Worm (Caenorhabditis elegans) whole organism, L4 larva: ENCODE measurements around the gene srw-86.
A peak's percentile ranks its signal among the peaks of the same experiment; 100 is the strongest.

Source experiments
- Y5F2A.4 ChIP-seq: fragments of 200-800 bp; sonication (Bioruptor generic); optimal IDR thresholded peaks from 2 replicates; lab custom pipeline; 2018; ENCODE audit warnings: mild to moderate bottlenecking, missing genetic modification characterization, missing compliant biosample characterization
- ZK546.5 ChIP-seq, 2 experiments: sonication (generic microtip); optimal IDR thresholded peaks; 2 replicates each; lab custom pipeline; 2017; ENCODE audit warnings: missing biosample characterization in 2 of 2, missing genetic modification characterization in 2 of 2
- attf-4 ChIP-seq: sonication (generic microtip); optimal IDR thresholded peaks from 3 replicates; lab custom pipeline; 2017; ENCODE audit warnings: missing biosample characterization, missing genetic modification characterization
- ces-1 ChIP-seq: fragments of 150-350 bp; sonication (generic microtip); optimal IDR thresholded peaks from 4 replicates; lab custom pipeline; 2014; ENCODE audit warnings: missing biosample characterization, missing genetic modification reagents, missing genetic modification characterization
- daf-12 ChIP-seq: fragments of 150-350 bp; optimal IDR thresholded peaks from 2 replicates; lab custom pipeline; 2014; ENCODE audit warnings: missing biosample characterization, missing genetic modification reagents, missing genetic modification characterization
- egl-27 ChIP-seq: sonication (generic microtip); optimal IDR thresholded peaks from 3 replicates; lab custom pipeline; 2017; ENCODE audit warnings: missing biosample characterization, missing genetic modification reagents, missing genetic modification characterization
- gei-8 ChIP-seq: fragments of 200-800 bp; sonication (Bioruptor generic); optimal IDR thresholded peaks from 2 replicates; lab custom pipeline; 2018; ENCODE audit warnings: mild to moderate bottlenecking, missing genetic modification characterization, missing compliant biosample characterization
- lin-13 ChIP-seq: fragments of 150-350 bp; optimal IDR thresholded peaks from 2 replicates; lab custom pipeline; 2014; ENCODE audit warnings: missing biosample characterization, missing genetic modification reagents, missing genetic modification characterization
- lin-38 ChIP-seq: fragments of 200-800 bp; sonication (Bioruptor generic); IDR thresholded peaks from 2 replicates; pipeline ENCODE4 v1.3.6; 2022; ENCODE audit warnings: missing genetic modification reagents, missing genetic modification characterization, missing compliant biosample characterization
- lsy-2 ChIP-seq, 2 experiments: fragments of 150-350 bp in 1 of 2; sonication (generic microtip) in 1 of 2; optimal IDR thresholded peaks; 2 replicates each; lab custom pipeline; 2014 to 2017; ENCODE audit warnings: missing biosample characterization in 2 of 2, missing genetic modification characterization in 2 of 2
- nhr-237 ChIP-seq: sonication (generic microtip); optimal IDR thresholded peaks from 2 replicates; lab custom pipeline; 2017; ENCODE audit warnings: missing biosample characterization, missing genetic modification characterization

ce11 chrV:19396576-19397313 is 3.8 kb downstream of the srw-86 start:
- TF ChIP-seq lsy-2 (tag; optimal IDR thresholded peaks at IDR 0.05; lab: Kevin White, UChicago) (no peak), nhr-237 (tag; lab: Kevin White, UChicago) (no peak), lin-13 (GFP tag; lab: Kevin White, UChicago) (no peak), attf-4 (tag; lab: Kevin White, UChicago) (no peak), gei-8 (no peak), ces-1 (GFP tag; lab: Kevin White, UChicago) (no peak), daf-12 (tag; lab: Kevin White, UChicago) (no peak), egl-27 (tag; lab: Kevin White, UChicago) (no peak), lin-38 (GFP tag; lab: Robert Waterston, UW) (0 out of 2 replicates have a peak, but pooled peaks have one; percentile 34), ZK546.5 (tag; optimal IDR thresholded peaks at IDR 0.05; lab: Kevin White, UChicago) (no peak), Y5F2A.4 (GFP tag; lab: Kevin White, UChicago) (no peak)
